Worm (Caenorhabditis elegans) whole organism, L2 larva: ENCODE measurements around the gene nlp-6.
A peak's percentile ranks its signal among the peaks of the same experiment; 100 is the strongest.

Source experiments
- C34F6.9 ChIP-seq: fragments of 150-350 bp; optimal IDR thresholded peaks from 2 replicates; lab custom pipeline; 2014; ENCODE audit warnings: missing biosample characterization, missing genetic modification characterization
- F13H6.1 ChIP-seq: sonication (generic microtip); optimal IDR thresholded peaks from 2 replicates; lab custom pipeline; 2016; ENCODE audit warnings: missing genetic modification characterization, missing compliant biosample characterization
- R02D3.7 ChIP-seq: fragments of 150-350 bp; optimal IDR thresholded peaks from 2 replicates; lab custom pipeline; 2014; ENCODE audit warnings: missing biosample characterization, missing genetic modification characterization
- Y55F3AM.14 ChIP-seq: fragments of 200-800 bp; sonication (Bioruptor generic); optimal IDR thresholded peaks from 2 replicates; lab custom pipeline; 2018; ENCODE audit warnings: mild to moderate bottlenecking, missing genetic modification characterization, missing compliant biosample characterization
- alr-1 ChIP-seq: fragments of 150-350 bp; optimal IDR thresholded peaks from 2 replicates; lab custom pipeline; 2014; ENCODE audit warnings: missing biosample characterization, missing genetic modification characterization
- ama-1 ChIP-seq: fragments of 150-350 bp; optimal IDR thresholded peaks from 2 replicates; lab custom pipeline; 2018; ENCODE audit warnings: inconsistent platforms
- blmp-1 ChIP-seq: sonication (generic microtip); optimal IDR thresholded peaks from 2 replicates; lab custom pipeline; 2017; ENCODE audit warnings: missing genetic modification characterization, mild to moderate bottlenecking, missing compliant biosample characterization, antibody characterized with exemption, moderate library complexity; ENCODE audit not compliant: insufficient read depth
- crh-2 ChIP-seq: sonication (generic microtip); optimal IDR thresholded peaks from 2 replicates; lab custom pipeline; 2017; ENCODE audit warnings: missing biosample characterization, missing genetic modification characterization
- dmd-4 ChIP-seq: sonication (generic microtip); optimal IDR thresholded peaks from 2 replicates; lab custom pipeline; 2017; ENCODE audit warnings: missing biosample characterization, missing genetic modification characterization
- egl-27 ChIP-seq: sonication (generic microtip); optimal IDR thresholded peaks from 3 replicates; lab custom pipeline; 2017; ENCODE audit warnings: missing biosample characterization, missing genetic modification reagents, missing genetic modification characterization
- fos-1 ChIP-seq: fragments of 150-350 bp; optimal IDR thresholded peaks from 2 replicates; lab custom pipeline; 2014; ENCODE audit warnings: missing biosample characterization, missing genetic modification characterization
- gmeb-1 ChIP-seq: fragments of 150-350 bp; optimal IDR thresholded peaks from 2 replicates; lab custom pipeline; 2014; ENCODE audit warnings: missing biosample characterization, missing genetic modification characterization
- lin-39 ChIP-seq: fragments of 150-350 bp; optimal IDR thresholded peaks from 2 replicates; lab custom pipeline; 2014; ENCODE audit warnings: missing biosample characterization, missing genetic modification reagents, missing genetic modification characterization
- lsy-2 ChIP-seq, 2 experiments: fragments of 150-350 bp in 1 of 2; sonication (generic microtip) in 1 of 2; optimal IDR thresholded peaks; 2 replicates each; lab custom pipeline; 2014 to 2017; ENCODE audit warnings: missing biosample characterization in 2 of 2, missing genetic modification characterization in 2 of 2
- mbf-1 ChIP-seq: sonication (generic microtip); optimal IDR thresholded peaks from 2 replicates; lab custom pipeline; 2017; ENCODE audit warnings: missing biosample characterization, missing genetic modification characterization
- mdl-1 ChIP-seq, 2 experiments: fragments of 150-350 bp in 1 of 2; sonication (generic microtip) in 1 of 2; optimal IDR thresholded peaks; 2 replicates each; lab custom pipeline; 2017; ENCODE audit warnings: missing biosample characterization in 2 of 2, missing genetic modification characterization in 2 of 2
- nhr-10 ChIP-seq: sonication (generic microtip); optimal IDR thresholded peaks from 2 replicates; lab custom pipeline; 2017; ENCODE audit warnings: missing biosample characterization, missing genetic modification characterization
- nhr-12 ChIP-seq: fragments of 150-350 bp; optimal IDR thresholded peaks from 2 replicates; lab custom pipeline; 2014; ENCODE audit warnings: missing biosample characterization, missing genetic modification characterization
- nhr-129 ChIP-seq: fragments of 150-350 bp; optimal IDR thresholded peaks from 2 replicates; lab custom pipeline; 2014; ENCODE audit warnings: missing biosample characterization, missing genetic modification characterization
- nhr-21 ChIP-seq: fragments of 150-350 bp; optimal IDR thresholded peaks from 2 replicates; lab custom pipeline; 2014; ENCODE audit warnings: missing biosample characterization, missing genetic modification characterization
- nhr-23 ChIP-seq: fragments of 150-350 bp; optimal IDR thresholded peaks from 2 replicates; lab custom pipeline; 2014; ENCODE audit warnings: missing biosample characterization, missing genetic modification reagents, missing genetic modification characterization
- nhr-237 ChIP-seq: fragments of 150-350 bp; optimal IDR thresholded peaks from 2 replicates; lab custom pipeline; 2014; ENCODE audit warnings: missing biosample characterization, missing genetic modification characterization
- nhr-25 ChIP-seq: fragments of 150-350 bp; sonication (generic microtip); optimal IDR thresholded peaks from 3 replicates; lab custom pipeline; 2014; ENCODE audit warnings: missing biosample characterization, missing genetic modification characterization
- nhr-6 ChIP-seq: fragments of 150-350 bp; optimal IDR thresholded peaks from 2 replicates; lab custom pipeline; 2014; ENCODE audit warnings: missing biosample characterization, missing genetic modification characterization
- peb-1 ChIP-seq: fragments of 150-350 bp; optimal IDR thresholded peaks from 2 replicates; lab custom pipeline; 2014; ENCODE audit warnings: missing biosample characterization, missing genetic modification characterization
- sem-4 ChIP-seq: fragments of 150-350 bp; optimal IDR thresholded peaks from 2 replicates; lab custom pipeline; 2014; ENCODE audit warnings: missing biosample characterization, missing genetic modification reagents, missing genetic modification characterization
- skn-1 ChIP-seq: sonication (generic microtip); optimal IDR thresholded peaks from 2 replicates; lab custom pipeline; 2017; ENCODE audit warnings: missing biosample characterization, missing genetic modification characterization
- sma-3 ChIP-seq: sonication (generic microtip); optimal IDR thresholded peaks from 2 replicates; lab custom pipeline; 2016; ENCODE audit warnings: missing genetic modification reagents, missing genetic modification characterization, missing compliant biosample characterization
- sma-9 ChIP-seq, 2 experiments: fragments of 150-350 bp in 1 of 2; sonication (generic microtip) in 1 of 2; optimal IDR thresholded peaks; 2 replicates each; lab custom pipeline; 2014 to 2016; ENCODE audit warnings: missing genetic modification characterization in 2 of 2, mild to moderate bottlenecking in 1 of 2, missing biosample characterization in 1 of 2, missing compliant biosample characterization in 1 of 2, missing genetic modification reagents in 1 of 2, moderate library complexity in 1 of 2
- unc-39 ChIP-seq: fragments of 150-350 bp; optimal IDR thresholded peaks from 2 replicates; lab custom pipeline; 2014; ENCODE audit warnings: missing biosample characterization, missing genetic modification characterization
- unc-55 ChIP-seq: fragments of 150-350 bp; sonication (generic microtip); optimal IDR thresholded peaks from 3 replicates; lab custom pipeline; 2014; ENCODE audit warnings: missing biosample characterization, missing genetic modification reagents, missing genetic modification characterization
- unc-62 ChIP-seq: fragments of 150-350 bp; optimal IDR thresholded peaks from 2 replicates; lab custom pipeline; 2014; ENCODE audit warnings: missing biosample characterization, missing genetic modification reagents, missing genetic modification characterization
- ztf-1 ChIP-seq: fragments of 200-800 bp; sonication (Bioruptor generic); conservative IDR thresholded peaks from 2 replicates; pipeline ENCODE4 v1.3.6; 2022; ENCODE audit warnings: missing genetic modification characterization, missing compliant biosample characterization
- ztf-4 ChIP-seq: fragments of 150-350 bp; optimal IDR thresholded peaks from 2 replicates; lab custom pipeline; 2014; ENCODE audit warnings: missing biosample characterization, missing genetic modification characterization

nlp-6 gene

ce11 chrX:17633166-17633565 is 29.1 kb upstream of the nlp-6 start:
- TF ChIP-seq ztf-1 (GFP tag; lab: Robert Waterston, UW) (no peak), sma-3 (peak; percentile 69), Y55F3AM.14 (GFP tag; lab: Kevin White, UChicago) (peak; percentile 67), egl-27 (tag; lab: Kevin White, UChicago) (peak; percentile 78), nhr-21 (tag; lab: Kevin White, UChicago) (peak; percentile 87), mdl-1 (tag; optimal IDR thresholded peaks at IDR 0.05; lab: Kevin White, UChicago) (peak; percentile 79 to 81), sma-9 (GFP tag; optimal IDR thresholded peaks at IDR 0.05; lab: Kevin White, UChicago) (peak; percentile 97), sma-9 (tag; optimal IDR thresholded peaks at IDR 0.05; lab: Kevin White, UChicago) (no peak), crh-2 (peak; percentile 55), nhr-25 (tag; lab: Kevin White, UChicago) (peak; percentile 75), unc-55 (no peak), F13H6.1 (peak; percentile 84), dmd-4 (no peak), gmeb-1 (tag; lab: Kevin White, UChicago) (no peak), nhr-129 (tag; lab: Kevin White, UChicago) (peak; percentile 68), C34F6.9 (tag; lab: Kevin White, UChicago) (no peak), unc-62 (GFP tag; lab: Kevin White, UChicago) (no peak), fos-1 (peak; percentile 29), blmp-1 (peak; percentile 35), unc-39 (no peak), alr-1 (tag; lab: Kevin White, UChicago) (no peak), lsy-2 (tag; optimal IDR thresholded peaks at IDR 0.05; lab: Kevin White, UChicago) (peak in 1 of 2 experiments; percentile 37), nhr-237 (tag; lab: Kevin White, UChicago) (no peak)

- TF ChIP-seq unc-55, result no peak
- TF ChIP-seq F13H6.1, result no peak
- peak; percentile 17 for TF ChIP-seq blmp-1
- no peak for TF ChIP-seq gmeb-1 (tag; lab: Kevin White, UChicago)
- no peak for TF ChIP-seq nhr-23 (tag; lab: Kevin White, UChicago)
- no peak for TF ChIP-seq unc-39
- peak; percentile 76 for TF ChIP-seq sma-9 (GFP tag; optimal IDR thresholded peaks at IDR 0.05; lab: Kevin White, UChicago)
- TF ChIP-seq sma-9 (tag; optimal IDR thresholded peaks at IDR 0.05; lab: Kevin White, UChicago), result no peak
- no peak for TF ChIP-seq nhr-10 (tag; lab: Kevin White, UChicago)
- no peak for TF ChIP-seq mbf-1 (tag; lab: Kevin White, UChicago)
- TF ChIP-seq ztf-4, result no peak
- TF ChIP-seq nhr-12 (tag; lab: Kevin White, UChicago), result no peak
Observed at ce11 chrX:17634245-17634644, 28.0 kb upstream of the nlp-6 start.

DNA sequence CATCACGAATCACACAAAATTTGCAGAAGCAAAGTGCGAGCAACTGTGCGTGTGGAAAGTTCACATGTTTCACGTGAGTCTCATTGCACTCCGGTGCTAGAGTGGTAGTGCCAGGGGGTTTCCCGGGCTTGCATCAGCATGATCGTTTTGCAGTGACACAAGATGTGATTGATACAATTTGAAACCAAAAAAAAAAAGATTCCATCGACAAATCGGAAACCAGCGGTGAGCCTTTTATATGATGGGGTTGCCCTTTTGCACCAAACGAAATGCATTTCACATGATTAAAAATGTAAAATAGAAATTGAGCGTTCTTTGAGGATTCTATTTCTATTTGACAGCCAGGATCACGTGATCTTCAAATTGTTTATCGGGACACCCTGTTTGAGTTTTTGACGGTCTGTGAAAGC is 25.9 kb upstream of the nlp-6 start:
- TF ChIP-seq fos-1 (peak; percentile 35), nhr-21 (tag; lab: Kevin White, UChicago) (peak; percentile 55), sma-3 (peak; percentile 4), peb-1 (tag; lab: Kevin White, UChicago) (no peak), F13H6.1 (peak; percentile 42), nhr-237 (tag; lab: Kevin White, UChicago) (no peak), mdl-1 (tag; optimal IDR thresholded peaks at IDR 0.05; lab: Kevin White, UChicago) (peak; percentile 35 to 36), sma-9 (GFP tag; optimal IDR thresholded peaks at IDR 0.05; lab: Kevin White, UChicago) (peak; percentile 92), sma-9 (tag; optimal IDR thresholded peaks at IDR 0.05; lab: Kevin White, UChicago) (no peak), nhr-129 (tag; lab: Kevin White, UChicago) (peak; percentile 89), mbf-1 (tag; lab: Kevin White, UChicago) (no peak), lsy-2 (tag; optimal IDR thresholded peaks at IDR 0.05; lab: Kevin White, UChicago) (peak in 1 of 2 experiments; percentile 49), crh-2 (peak; percentile 51)

DNA sequence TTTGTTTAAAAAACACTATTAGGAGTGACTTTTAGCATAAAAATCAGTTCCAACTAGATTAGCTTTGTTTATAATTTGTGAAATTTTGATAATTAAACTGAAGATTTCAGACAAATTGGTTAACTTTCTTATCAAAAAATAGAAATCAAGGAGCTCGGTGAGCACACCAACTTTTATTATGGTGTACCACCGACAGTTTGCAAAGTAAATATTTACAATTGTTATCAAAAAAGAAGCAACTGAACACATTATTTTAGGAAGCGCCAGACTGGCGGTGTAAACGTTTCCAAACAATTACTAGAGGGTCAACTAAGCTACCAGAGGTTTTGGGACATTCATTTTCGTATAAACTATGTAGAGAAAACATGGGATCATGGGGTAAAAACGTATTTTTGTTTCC is 24.7 kb upstream of the nlp-6 start:
- no peak for TF ChIP-seq nhr-6 (tag; lab: Kevin White, UChicago)
- TF ChIP-seq F13H6.1, result peak; percentile 5
- TF ChIP-seq sma-9 (GFP tag; optimal IDR thresholded peaks at IDR 0.05; lab: Kevin White, UChicago), result peak; percentile 29
- TF ChIP-seq sma-9 (tag; optimal IDR thresholded peaks at IDR 0.05; lab: Kevin White, UChicago), result no peak
- TF ChIP-seq unc-55, result no peak
- no peak for TF ChIP-seq unc-62 (GFP tag; lab: Kevin White, UChicago)
- no peak for TF ChIP-seq sem-4 (tag; lab: Kevin White, UChicago)
- TF ChIP-seq R02D3.7 (tag; lab: Kevin White, UChicago), result no peak
- TF ChIP-seq lin-39, result no peak

ce11 chrX:17638460-17638859 is 23.8 kb upstream of the nlp-6 start:
- peak; percentile 30 to 66 for TF ChIP-seq mdl-1 (tag; optimal IDR thresholded peaks at IDR 0.05; lab: Kevin White, UChicago)
- peak; percentile 36 for TF ChIP-seq blmp-1
- peak; percentile 46 for TF ChIP-seq sma-3
- no peak for TF ChIP-seq F13H6.1
- TF ChIP-seq sma-9 (GFP tag; optimal IDR thresholded peaks at IDR 0.05; lab: Kevin White, UChicago), result peak; percentile 80
- TF ChIP-seq sma-9 (tag; optimal IDR thresholded peaks at IDR 0.05; lab: Kevin White, UChicago), result no peak
- TF ChIP-seq lsy-2 (tag; optimal IDR thresholded peaks at IDR 0.05; lab: Kevin White, UChicago), result peak in 1 of 2 experiments; percentile 28
- TF ChIP-seq nhr-21 (tag; lab: Kevin White, UChicago), result peak; percentile 50
- no peak for TF ChIP-seq ama-1 (lab: Kevin White, UChicago)
- TF ChIP-seq egl-27 (tag; lab: Kevin White, UChicago), result peak; percentile 8
- TF ChIP-seq crh-2, result peak; percentile 56
- no peak for TF ChIP-seq skn-1
- peak; percentile 85 for TF ChIP-seq nhr-25 (tag; lab: Kevin White, UChicago)
- TF ChIP-seq gmeb-1 (tag; lab: Kevin White, UChicago), result peak; percentile 25
